Fruit fly (Drosophila melanogaster): ENCODE measurements around the gene CG17186.

The CG17186 gene

DNA sequence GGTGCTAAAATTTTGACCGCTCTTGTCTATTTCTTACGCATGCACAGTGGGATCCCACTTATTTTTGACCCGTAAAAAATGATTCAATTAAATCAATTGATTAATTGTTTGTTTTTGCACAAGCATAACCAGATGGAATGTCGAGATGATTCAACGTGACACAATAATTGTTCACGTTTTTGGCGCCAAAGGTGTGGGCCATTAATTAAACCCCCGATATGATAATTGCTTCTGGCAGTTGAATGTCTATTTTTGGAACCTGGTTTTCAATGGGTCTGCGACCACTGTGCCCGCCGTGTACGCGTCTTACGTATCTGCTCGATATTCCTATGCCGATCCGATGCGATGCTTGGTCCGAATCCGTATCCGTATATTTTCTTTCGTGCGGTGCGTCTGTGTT lies 14.7 kb upstream of the CG17186 start (continued):
- peak; percentile 73; the same call in 3 of the 4 replicates for TF ChIP-seq Gug (GFP tag; IDR thresholded peaks at IDR 0.05)
- TF ChIP-seq BEAF-32 (GFP tag; optimal IDR thresholded peaks at IDR 0.05): no peak
- TF ChIP-seq crc (GFP tag; optimal IDR thresholded peaks at IDR 0.05): peak; percentile 51
- peak; percentile 66 for TF ChIP-seq CG30403 (GFP tag; optimal IDR thresholded peaks at IDR 0.05)
- TF ChIP-seq CG2889 (GFP tag; IDR thresholded peaks at IDR 0.05): no peak
- TF ChIP-seq lola (GFP tag; optimal IDR thresholded peaks at IDR 0.05): peak in 1 of 3 experiments; percentile 37
- no peak for TF ChIP-seq Hmr (GFP tag; optimal IDR thresholded peaks at IDR 0.05)
- TF ChIP-seq lab (GFP tag; optimal IDR thresholded peaks at IDR 0.05): peak; percentile 70
- no peak for TF ChIP-seq Doc2 (GFP tag; IDR thresholded peaks at IDR 0.05)
- no peak for TF ChIP-seq CG7928 (GFP tag; optimal IDR thresholded peaks at IDR 0.05)
- TF ChIP-seq pan (optimal IDR thresholded peaks at IDR 0.05): no peak
- peak in 1 of 2 experiments; percentile 84 for TF ChIP-seq pan (GFP tag; optimal IDR thresholded peaks at IDR 0.05 in 1 of 2, IDR thresholded peaks at IDR 0.05 in 1 of 2)
- no peak for TF ChIP-seq CG1024 (GFP tag; IDR thresholded peaks at IDR 0.05)
- no peak for TF ChIP-seq Dp (GFP tag; optimal IDR thresholded peaks at IDR 0.05)
- 0 out of 2 replicates have a peak, but pooled peaks have one; percentile 20 for TF ChIP-seq wor (GFP tag; IDR thresholded peaks at IDR 0.05)
- no peak for TF ChIP-seq tna (GFP tag; IDR thresholded peaks at IDR 0.05; ENCODE audit: partially characterized antibody)
- TF ChIP-seq CG8359 (GFP tag; optimal IDR thresholded peaks at IDR 0.05; ENCODE audit: borderline replicate concordance): peak; percentile 45
- peak; percentile 14 for TF ChIP-seq D19B (GFP tag; optimal IDR thresholded peaks at IDR 0.05)
- TF ChIP-seq slbo (GFP tag; IDR thresholded peaks at IDR 0.05): peak; percentile 69
- peak; percentile 53 for TF ChIP-seq CG6254 (GFP tag; optimal IDR thresholded peaks at IDR 0.05)
- no peak for TF ChIP-seq D (optimal IDR thresholded peaks at IDR 0.05)
- TF ChIP-seq D (GFP tag; optimal IDR thresholded peaks at IDR 0.05): peak; percentile 59
- peak; percentile 12 for TF ChIP-seq Bdp1 (GFP tag; optimal IDR thresholded peaks at IDR 0.05)
- peak; percentile 70 for TF ChIP-seq CG17829 (tag; optimal IDR thresholded peaks at IDR 0.05)
- TF ChIP-seq CG17802 (tag; optimal IDR thresholded peaks at IDR 0.05): peak; percentile 35
- peak; percentile 41 for TF ChIP-seq Jarid2 (GFP tag; optimal IDR thresholded peaks at IDR 0.05)
- 0 out of 2 replicates have a peak, but pooled peaks have one; percentile 14 for TF ChIP-seq Poxn (GFP tag; IDR thresholded peaks at IDR 0.05)
- TF ChIP-seq bigmax (GFP tag; optimal IDR thresholded peaks at IDR 0.05): no peak
- TF ChIP-seq CG16813 (GFP tag; IDR thresholded peaks at IDR 0.05; ENCODE audit: partially characterized antibody): no peak
- peak; percentile 76 for TF ChIP-seq nmo (GFP tag; optimal IDR thresholded peaks at IDR 0.05)
- TF ChIP-seq disco-r (GFP tag; optimal IDR thresholded peaks at IDR 0.05): peak; percentile 30
- TF ChIP-seq bab2 (GFP tag; optimal IDR thresholded peaks at IDR 0.05): peak; percentile 52
- TF ChIP-seq Neu2 (GFP tag; optimal IDR thresholded peaks at IDR 0.05; ENCODE audit: borderline replicate concordance): peak; percentile 31
- peak; percentile 78 for TF ChIP-seq CG12071 (GFP tag; optimal IDR thresholded peaks at IDR 0.05)
- TF ChIP-seq twi (tag; optimal IDR thresholded peaks at IDR 0.05): peak; percentile 45
- no peak for TF ChIP-seq eve (GFP tag; optimal IDR thresholded peaks at IDR 0.05)
- no peak for TF ChIP-seq CG10431 (GFP tag; optimal IDR thresholded peaks at IDR 0.05)
- TF ChIP-seq CG32767 (GFP tag; IDR thresholded peaks at IDR 0.05): peak; percentile 67
- no peak for TF ChIP-seq zf30C (GFP tag; optimal IDR thresholded peaks at IDR 0.05)
- TF ChIP-seq odd (GFP tag; optimal IDR thresholded peaks at IDR 0.05): peak; percentile 56
- TF ChIP-seq amos (GFP tag; IDR thresholded peaks at IDR 0.05; ENCODE audit: partially characterized antibody): no peak
- peak; percentile 59 for TF ChIP-seq croc (GFP tag; conservative IDR thresholded peaks at IDR 0.05)
- TF ChIP-seq al (GFP tag; IDR thresholded peaks at IDR 0.05): peak; percentile 76
- no peak for TF ChIP-seq CG2116 (GFP tag; optimal IDR thresholded peaks at IDR 0.05)
- peak; percentile 31 for TF ChIP-seq HmgD (GFP tag; optimal IDR thresholded peaks at IDR 0.05)
- no peak for TF ChIP-seq nerfin-2 (GFP tag; IDR thresholded peaks at IDR 0.05; ENCODE audit: partially characterized antibody)
- TF ChIP-seq sna (GFP tag; IDR thresholded peaks at IDR 0.05; ENCODE audit: partially characterized antibody): no peak
- no peak for TF ChIP-seq fru (optimal IDR thresholded peaks at IDR 0.05)
- peak; percentile 27 for TF ChIP-seq schlank (tag; optimal IDR thresholded peaks at IDR 0.05)
- peak; percentile 38; the same call in 1 of the 3 replicates for TF ChIP-seq CG14050 (GFP tag; IDR thresholded peaks at IDR 0.05)

Data from whole organism, embryonic.